Worm (Caenorhabditis elegans) whole organism, early embryonic: ENCODE results near the gene R08D7.4.
A peak's percentile ranks its signal among the peaks of the same experiment; 100 is the strongest.

Source experiments
- B0310.2 ChIP-seq: sonication (generic microtip); optimal IDR thresholded peaks from 2 replicates; lab custom pipeline; 2016; ENCODE audit warnings: mild to moderate bottlenecking, missing genetic modification characterization, missing compliant biosample characterization
- F13C5.2 ChIP-seq: sonication (generic microtip); optimal IDR thresholded peaks from 2 replicates; lab custom pipeline; 2017; ENCODE audit warnings: mild to moderate bottlenecking, missing genetic modification characterization, inconsistent platforms, missing compliant biosample characterization
- aly-1 ChIP-seq: sonication (generic microtip); optimal IDR thresholded peaks from 2 replicates; lab custom pipeline; 2016; ENCODE audit warnings: missing genetic modification characterization, missing compliant biosample characterization
- ama-1 ChIP-seq: fragments of 150-350 bp; optimal IDR thresholded peaks from 2 replicates; lab custom pipeline; 2014
- ceh-13 ChIP-seq: fragments of 200-800 bp; sonication (Bioruptor generic); optimal IDR thresholded peaks from 2 replicates; lab custom pipeline; 2018; ENCODE audit warnings: mild to moderate bottlenecking, missing genetic modification characterization, missing compliant biosample characterization
- ceh-36 ChIP-seq: sonication (generic microtip); optimal IDR thresholded peaks from 2 replicates; lab custom pipeline; 2016; ENCODE audit warnings: missing genetic modification characterization, inconsistent platforms, missing compliant biosample characterization
- ets-7 ChIP-seq: sonication (generic microtip); optimal IDR thresholded peaks from 2 replicates; lab custom pipeline; 2016; ENCODE audit warnings: missing genotype, missing genetic modification characterization, missing compliant biosample characterization
- flt-1 ChIP-seq: fragments of 200-800 bp; sonication (Bioruptor generic); IDR thresholded peaks from 2 replicates; pipeline ENCODE4 v1.3.6; 2022; ENCODE audit warnings: missing genetic modification characterization, missing compliant biosample characterization
- hmbx-1 ChIP-seq: sonication (generic microtip); optimal IDR thresholded peaks from 2 replicates; lab custom pipeline; 2016; ENCODE audit warnings: mild to moderate bottlenecking, missing genetic modification characterization, missing compliant biosample characterization
- hmg-4 ChIP-seq: fragments of 200-800 bp; sonication (Bioruptor generic); optimal IDR thresholded peaks from 2 replicates; lab custom pipeline; 2018; ENCODE audit warnings: mild to moderate bottlenecking, missing genetic modification characterization, missing compliant biosample characterization
- hnd-1 ChIP-seq: sonication (generic microtip); optimal IDR thresholded peaks from 2 replicates; lab custom pipeline; 2016; ENCODE audit warnings: missing genetic modification characterization, missing compliant biosample characterization
- pes-1 ChIP-seq: fragments of 200-800 bp; sonication (Bioruptor generic); IDR thresholded peaks from 2 replicates; pipeline ENCODE4 v1.3.6; 2022; ENCODE audit warnings: missing genetic modification reagents, missing genetic modification characterization, missing compliant biosample characterization
- scrt-1 ChIP-seq: fragments of 200-800 bp; sonication (Bioruptor generic); IDR thresholded peaks from 2 replicates; pipeline ENCODE4 v1.3.6; 2022; ENCODE audit warnings: missing genetic modification characterization, missing compliant biosample characterization
- sea-1 ChIP-seq: fragments of 200-800 bp; sonication (Bioruptor generic); conservative IDR thresholded peaks from 2 replicates; pipeline ENCODE4 v1.3.6; 2022; ENCODE audit warnings: missing genetic modification characterization, missing compliant biosample characterization
- tbx-11 ChIP-seq: fragments of 200-800 bp; sonication (Bioruptor generic); IDR thresholded peaks from 2 replicates; pipeline ENCODE4 v1.3.6; 2022; ENCODE audit warnings: missing genetic modification characterization, missing compliant biosample characterization
- tbx-37 ChIP-seq: fragments of 200-800 bp; sonication (Bioruptor generic); conservative IDR thresholded peaks from 2 replicates; pipeline ENCODE4 v1.3.6; 2022; ENCODE audit warnings: missing genetic modification reagents, missing genetic modification characterization, missing compliant biosample characterization
- tra-4 ChIP-seq: sonication (generic microtip); optimal IDR thresholded peaks from 2 replicates; lab custom pipeline; 2017; ENCODE audit warnings: missing genetic modification characterization, missing compliant biosample characterization

R08D7.4 gene

DNA sequence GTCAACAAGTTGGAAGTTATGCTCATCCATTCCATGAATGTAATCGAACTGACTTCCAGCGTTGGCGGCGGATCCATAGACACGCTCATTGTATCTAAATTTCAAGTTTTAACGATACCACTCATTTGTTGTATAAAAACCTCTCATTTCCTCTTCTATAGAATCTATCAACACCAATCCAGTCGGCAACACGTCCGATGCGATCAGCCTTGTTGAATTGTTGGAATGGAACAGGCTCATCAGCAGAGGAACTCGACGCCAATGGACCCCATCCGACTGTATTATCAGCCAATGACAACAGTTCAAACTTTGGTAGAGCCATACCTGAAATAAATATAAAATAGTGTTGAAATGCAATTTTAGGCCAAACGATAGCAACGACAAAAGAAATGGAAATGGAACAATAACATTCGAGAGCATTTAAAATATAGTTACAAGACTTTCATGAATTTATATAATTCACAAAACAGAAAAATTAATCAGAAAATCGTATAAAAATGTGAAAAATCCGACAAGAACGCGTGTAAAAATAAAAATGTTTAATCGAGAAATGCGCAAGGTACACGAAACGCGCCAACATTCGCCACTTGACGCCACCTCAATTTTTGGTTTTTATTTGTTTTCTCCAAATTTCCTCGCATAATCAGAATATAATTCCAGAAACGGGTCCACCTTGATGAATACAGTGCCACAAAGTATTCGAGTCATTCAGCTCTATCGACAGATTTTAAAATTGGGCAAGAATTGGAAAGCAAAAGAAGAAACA lies at the start of gene R08D7.4, which contains the start of gene eif-3.D:
R08D7.4 (plus strand) TSS at position 638 of the 766 bp plus-strand sequence.
eif-3.D (minus strand) TSS at position 324 of the 766 bp plus-strand sequence.
- TF ChIP-seq tbx-37 (GFP tag; lab: Robert Waterston, UW) (peak; percentile 61), sea-1 (GFP tag; lab: Robert Waterston, UW) (no peak), ceh-36 (tag; lab: Kevin White, UChicago) (peak; percentile 17), hnd-1 (tag; lab: Kevin White, UChicago) (peak; percentile 17), flt-1 (GFP tag; lab: Robert Waterston, UW) (0 out of 2 replicates have a peak, but pooled peaks have one; percentile 31), ets-7 (tag; lab: Kevin White, UChicago) (peak; percentile 13), tbx-11 (GFP tag; lab: Robert Waterston, UW) (no peak), F13C5.2 (tag; lab: Kevin White, UChicago) (peak; percentile 84), pes-1 (peak; percentile 70), B0310.2 (tag; lab: Kevin White, UChicago) (no peak)

DNA sequence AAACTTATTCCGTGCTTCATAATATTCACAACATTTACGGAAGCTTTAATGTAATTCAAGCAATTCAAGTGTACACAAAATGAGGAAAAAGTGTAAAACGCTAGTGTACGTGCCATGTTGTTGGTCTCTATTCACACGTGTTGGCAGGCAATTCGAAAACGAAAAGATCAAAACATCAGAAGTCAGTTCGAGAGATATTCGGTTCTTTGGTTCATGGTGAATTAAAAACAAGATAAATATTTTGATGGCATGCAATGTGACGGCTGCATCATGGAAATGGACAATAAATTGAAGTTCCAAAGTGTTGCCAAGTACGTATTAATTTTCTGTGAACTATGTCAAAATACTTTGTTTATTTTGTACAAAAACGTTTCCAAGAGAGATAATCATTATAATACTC lies 49.6 kb upstream of the R08D7.4 start:
- no peak for TF ChIP-seq aly-1 (tag; lab: Kevin White, UChicago)
- no peak for TF ChIP-seq tra-4 (tag; lab: Kevin White, UChicago)
- TF ChIP-seq tbx-37 (GFP tag; lab: Robert Waterston, UW): no peak
- no peak for TF ChIP-seq sea-1 (GFP tag; lab: Robert Waterston, UW)
- TF ChIP-seq hnd-1 (tag; lab: Kevin White, UChicago): no peak
- TF ChIP-seq hmbx-1 (tag; lab: Kevin White, UChicago): no peak
- TF ChIP-seq pes-1: no peak
- no peak for TF ChIP-seq ceh-36 (tag; lab: Kevin White, UChicago)
- TF ChIP-seq hmg-4: no peak
- no peak for TF ChIP-seq flt-1 (GFP tag; lab: Robert Waterston, UW)
- no peak for TF ChIP-seq scrt-1 (GFP tag; lab: Robert Waterston, UW)
- TF ChIP-seq B0310.2 (tag; lab: Kevin White, UChicago): no peak
- no peak for TF ChIP-seq ama-1 (lab: Kevin White, UChicago)
- TF ChIP-seq tbx-11 (GFP tag; lab: Robert Waterston, UW): no peak

DNA sequence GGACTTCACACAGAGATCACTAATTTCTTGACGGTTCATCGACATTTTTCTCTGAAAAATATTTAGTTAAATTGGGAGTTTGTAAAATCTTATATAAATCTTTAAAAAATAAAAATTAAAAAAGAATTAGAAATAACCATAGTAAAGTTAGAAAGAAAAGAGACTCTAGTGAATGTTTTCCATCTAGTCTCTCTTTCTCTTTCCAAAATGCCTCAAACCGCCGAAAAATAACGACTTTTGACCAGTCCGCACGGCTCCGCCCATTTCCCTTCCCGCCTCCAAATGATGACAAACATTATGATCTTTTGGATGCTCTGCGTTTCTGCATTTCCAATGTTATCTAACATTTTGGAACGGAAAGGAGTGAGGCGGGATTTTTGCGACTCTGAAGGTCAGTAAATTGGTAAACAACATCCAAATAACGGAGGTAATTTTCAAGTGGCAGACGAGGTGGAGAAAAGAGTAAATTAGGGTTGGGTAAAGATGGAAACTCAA lies 48.4 kb upstream of the R08D7.4 start, which contains the start of gene glb-1:
glb-1 (minus strand) TSS at position 51 of the 495 bp plus-strand sequence.
- TF ChIP-seq ceh-36 (tag; lab: Kevin White, UChicago) (no peak), tbx-11 (GFP tag; lab: Robert Waterston, UW) (no peak), hmg-4 (no peak), tra-4 (tag; lab: Kevin White, UChicago) (no peak), scrt-1 (GFP tag; lab: Robert Waterston, UW) (no peak), B0310.2 (tag; lab: Kevin White, UChicago) (no peak), ets-7 (tag; lab: Kevin White, UChicago) (no peak), flt-1 (GFP tag; lab: Robert Waterston, UW) (no peak), tbx-37 (GFP tag; lab: Robert Waterston, UW) (no peak), ama-1 (lab: Kevin White, UChicago) (no peak), hnd-1 (tag; lab: Kevin White, UChicago) (no peak)

DNA sequence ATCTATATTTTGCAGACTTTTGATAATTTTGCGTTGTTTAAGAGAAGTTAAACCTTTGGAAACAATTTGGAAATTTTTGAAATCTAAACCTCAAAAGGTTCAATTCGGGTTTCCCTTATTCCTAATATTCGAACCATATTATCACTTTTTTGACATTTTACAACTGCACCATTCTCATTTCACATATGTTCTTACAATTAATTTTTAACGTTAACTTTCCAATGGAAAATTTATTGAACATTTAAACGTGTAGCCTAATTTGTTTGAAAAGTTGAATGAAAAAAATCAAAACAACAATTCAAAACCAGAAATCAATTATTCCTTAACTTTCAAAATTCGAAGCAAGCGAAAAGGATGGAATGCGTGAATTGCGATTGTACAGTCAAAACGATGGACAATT lies 47.8 kb upstream of the R08D7.4 start, which contains the start of gene ZK637.12:
ZK637.12 (plus strand) TSS at position 301 of the 400 bp plus-strand sequence.
- TF ChIP-seq B0310.2 (tag; lab: Kevin White, UChicago) (no peak), ets-7 (tag; lab: Kevin White, UChicago) (no peak), F13C5.2 (tag; lab: Kevin White, UChicago) (no peak), ama-1 (lab: Kevin White, UChicago) (no peak), sea-1 (GFP tag; lab: Robert Waterston, UW) (no peak), hnd-1 (tag; lab: Kevin White, UChicago) (no peak), ceh-36 (tag; lab: Kevin White, UChicago) (no peak)

DNA sequence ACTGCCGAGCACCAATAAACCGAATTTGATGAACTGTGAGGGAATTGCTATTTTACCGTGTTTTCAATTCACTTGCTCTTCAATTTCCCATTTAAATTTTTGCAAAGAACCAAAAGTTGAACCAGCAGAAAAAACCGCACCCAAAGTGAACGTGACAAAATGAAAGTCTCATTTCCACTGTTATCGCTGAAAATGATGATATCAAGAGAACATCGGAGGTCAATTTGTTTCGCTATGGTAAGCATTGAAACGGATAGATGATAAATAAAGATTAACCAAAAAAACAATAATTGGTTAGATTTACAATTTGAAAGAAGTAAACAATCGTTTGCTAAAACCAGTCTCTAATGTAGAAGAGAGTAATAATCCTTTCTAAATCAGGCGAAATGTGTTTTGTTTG lies 46.2 kb upstream of the R08D7.4 start:
- TF ChIP-seq tra-4 (tag; lab: Kevin White, UChicago): no peak
- no peak for TF ChIP-seq ets-7 (tag; lab: Kevin White, UChicago)

DNA sequence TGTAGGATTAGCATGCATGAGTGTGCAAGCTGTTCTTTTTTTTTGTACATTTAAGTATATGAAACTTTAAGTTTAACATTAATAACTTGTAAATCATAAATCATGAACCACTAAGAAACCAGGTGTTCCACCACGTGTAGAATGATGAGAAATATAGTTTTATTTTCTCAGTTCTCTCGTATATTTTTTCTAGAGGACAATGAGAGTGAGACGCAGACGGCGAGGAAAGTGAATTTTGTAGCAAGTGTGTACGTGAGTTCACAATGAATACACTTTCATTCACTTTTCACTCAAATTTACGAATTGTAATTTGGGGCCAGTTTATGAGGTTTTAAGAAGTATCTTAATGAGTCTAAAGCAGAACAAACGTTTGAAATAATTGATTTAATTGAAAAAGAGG lies 45.2 kb upstream of the R08D7.4 start:
- TF ChIP-seq ceh-13 (GFP tag; lab: Kevin White, UChicago) (no peak), tbx-37 (GFP tag; lab: Robert Waterston, UW) (no peak), sea-1 (GFP tag; lab: Robert Waterston, UW) (no peak), scrt-1 (GFP tag; lab: Robert Waterston, UW) (no peak), aly-1 (tag; lab: Kevin White, UChicago) (no peak), tra-4 (tag; lab: Kevin White, UChicago) (no peak), tbx-11 (GFP tag; lab: Robert Waterston, UW) (no peak), B0310.2 (tag; lab: Kevin White, UChicago) (no peak), ets-7 (tag; lab: Kevin White, UChicago) (no peak), flt-1 (GFP tag; lab: Robert Waterston, UW) (no peak), ama-1 (lab: Kevin White, UChicago) (no peak)

DNA sequence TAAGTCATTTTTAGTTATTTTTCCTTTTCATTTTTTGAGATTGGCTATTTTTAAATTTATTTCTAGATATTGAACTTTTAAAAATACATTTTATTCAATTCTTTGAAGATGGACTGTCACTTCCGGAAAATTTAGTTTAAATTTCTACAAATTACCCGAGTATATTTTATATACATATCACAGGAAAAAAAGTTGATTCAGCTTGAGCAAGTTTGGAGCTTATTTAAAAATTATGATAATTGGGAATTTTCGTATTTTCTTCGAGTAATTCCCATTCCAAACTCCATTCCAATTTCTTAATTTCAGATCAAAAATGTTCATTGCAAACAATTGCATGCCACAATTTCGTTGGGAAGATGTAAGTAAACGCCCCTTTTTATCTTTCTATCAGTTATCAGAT lies 42.0 kb upstream of the R08D7.4 start, which contains the start of gene arrd-15:
arrd-15 (plus strand) TSS at position 301 of the 400 bp plus-strand sequence.
- TF ChIP-seq ceh-13 (GFP tag; lab: Kevin White, UChicago) (no peak), flt-1 (GFP tag; lab: Robert Waterston, UW) (no peak), scrt-1 (GFP tag; lab: Robert Waterston, UW) (no peak), ets-7 (tag; lab: Kevin White, UChicago) (no peak), tbx-37 (GFP tag; lab: Robert Waterston, UW) (no peak), hmg-4 (no peak)
